Worm (Caenorhabditis elegans) whole organism, L2 larva: ENCODE measurements around the gene F35H8.4.

Experiments used
- C34F6.9 ChIP-seq: fragments of 150-350 bp; optimal IDR thresholded peaks from 2 replicates; lab custom pipeline; 2014; ENCODE audit warnings: missing biosample characterization, missing genetic modification characterization
- F13H6.1 ChIP-seq: sonication (generic microtip); optimal IDR thresholded peaks from 2 replicates; lab custom pipeline; 2016; ENCODE audit warnings: missing genetic modification characterization, missing compliant biosample characterization
- R02D3.7 ChIP-seq: fragments of 150-350 bp; optimal IDR thresholded peaks from 2 replicates; lab custom pipeline; 2014; ENCODE audit warnings: missing biosample characterization, missing genetic modification characterization
- Y55F3AM.14 ChIP-seq: fragments of 200-800 bp; sonication (Bioruptor generic); optimal IDR thresholded peaks from 2 replicates; lab custom pipeline; 2018; ENCODE audit warnings: mild to moderate bottlenecking, missing genetic modification characterization, missing compliant biosample characterization
- ZK546.5 ChIP-seq: sonication (generic microtip); optimal IDR thresholded peaks from 2 replicates; lab custom pipeline; 2017; ENCODE audit warnings: missing biosample characterization, missing genetic modification characterization
- alr-1 ChIP-seq: fragments of 150-350 bp; optimal IDR thresholded peaks from 2 replicates; lab custom pipeline; 2014; ENCODE audit warnings: missing biosample characterization, missing genetic modification characterization
- aly-2 ChIP-seq: fragments of 150-350 bp; optimal IDR thresholded peaks from 2 replicates; lab custom pipeline; 2014; ENCODE audit warnings: missing biosample characterization, missing genetic modification characterization
- ama-1 ChIP-seq: fragments of 150-350 bp; optimal IDR thresholded peaks from 2 replicates; lab custom pipeline; 2018; ENCODE audit warnings: inconsistent platforms
- blmp-1 ChIP-seq: sonication (generic microtip); optimal IDR thresholded peaks from 2 replicates; lab custom pipeline; 2017; ENCODE audit warnings: missing genetic modification characterization, mild to moderate bottlenecking, missing compliant biosample characterization, antibody characterized with exemption, moderate library complexity; ENCODE audit not compliant: insufficient read depth
- ceh-16 ChIP-seq: fragments of 150-350 bp; optimal IDR thresholded peaks from 2 replicates; lab custom pipeline; 2014; ENCODE audit warnings: missing biosample characterization, missing genetic modification characterization
- ceh-82 ChIP-seq: fragments of 150-350 bp; optimal IDR thresholded peaks from 2 replicates; lab custom pipeline; 2014; ENCODE audit warnings: missing biosample characterization, missing genetic modification characterization
- crh-2 ChIP-seq: sonication (generic microtip); optimal IDR thresholded peaks from 2 replicates; lab custom pipeline; 2017; ENCODE audit warnings: missing biosample characterization, missing genetic modification characterization
- dmd-4 ChIP-seq: sonication (generic microtip); optimal IDR thresholded peaks from 2 replicates; lab custom pipeline; 2017; ENCODE audit warnings: missing biosample characterization, missing genetic modification characterization
- egl-27 ChIP-seq: sonication (generic microtip); optimal IDR thresholded peaks from 3 replicates; lab custom pipeline; 2017; ENCODE audit warnings: missing biosample characterization, missing genetic modification reagents, missing genetic modification characterization
- elt-1 ChIP-seq: fragments of 150-350 bp; optimal IDR thresholded peaks from 2 replicates; lab custom pipeline; 2014; ENCODE audit warnings: missing biosample characterization, missing genetic modification characterization
- elt-3 ChIP-seq: sonication (generic microtip); optimal IDR thresholded peaks from 2 replicates; lab custom pipeline; 2017; ENCODE audit warnings: missing biosample characterization, missing genetic modification characterization
- fos-1 ChIP-seq: fragments of 150-350 bp; optimal IDR thresholded peaks from 2 replicates; lab custom pipeline; 2014; ENCODE audit warnings: missing biosample characterization, missing genetic modification characterization
- gmeb-1 ChIP-seq: fragments of 150-350 bp; optimal IDR thresholded peaks from 2 replicates; lab custom pipeline; 2014; ENCODE audit warnings: missing biosample characterization, missing genetic modification characterization
- lin-11 ChIP-seq: fragments of 150-350 bp; sonication (generic microtip); optimal IDR thresholded peaks from 2 replicates; lab custom pipeline; 2014; ENCODE audit warnings: missing biosample characterization, missing genetic modification characterization, inconsistent platforms, mixed read lengths
- lin-13 ChIP-seq: fragments of 150-350 bp; optimal IDR thresholded peaks from 2 replicates; lab custom pipeline; 2014; ENCODE audit warnings: missing biosample characterization, missing genetic modification reagents, missing genetic modification characterization
- lin-39 ChIP-seq: fragments of 150-350 bp; optimal IDR thresholded peaks from 2 replicates; lab custom pipeline; 2014; ENCODE audit warnings: missing biosample characterization, missing genetic modification reagents, missing genetic modification characterization
- lsy-2 ChIP-seq, 2 experiments: fragments of 150-350 bp in 1 of 2; sonication (generic microtip) in 1 of 2; optimal IDR thresholded peaks; 2 replicates each; lab custom pipeline; 2014 to 2017; ENCODE audit warnings: missing biosample characterization in 2 of 2, missing genetic modification characterization in 2 of 2
- mab-5 ChIP-seq: fragments of 150-350 bp; optimal IDR thresholded peaks from 2 replicates; lab custom pipeline; 2014; ENCODE audit warnings: missing biosample characterization, missing genetic modification characterization
- mbf-1 ChIP-seq: sonication (generic microtip); optimal IDR thresholded peaks from 2 replicates; lab custom pipeline; 2017; ENCODE audit warnings: missing biosample characterization, missing genetic modification characterization
- mdl-1 ChIP-seq, 2 experiments: fragments of 150-350 bp in 1 of 2; sonication (generic microtip) in 1 of 2; optimal IDR thresholded peaks; 2 replicates each; lab custom pipeline; 2017; ENCODE audit warnings: missing biosample characterization in 2 of 2, missing genetic modification characterization in 2 of 2
- nhr-10 ChIP-seq: sonication (generic microtip); optimal IDR thresholded peaks from 2 replicates; lab custom pipeline; 2017; ENCODE audit warnings: missing biosample characterization, missing genetic modification characterization
- nhr-11 ChIP-seq: fragments of 150-350 bp; optimal IDR thresholded peaks from 2 replicates; lab custom pipeline; 2014; ENCODE audit warnings: missing biosample characterization, missing genetic modification characterization
- nhr-12 ChIP-seq: fragments of 150-350 bp; optimal IDR thresholded peaks from 2 replicates; lab custom pipeline; 2014; ENCODE audit warnings: missing biosample characterization, missing genetic modification characterization
- nhr-129 ChIP-seq: fragments of 150-350 bp; optimal IDR thresholded peaks from 2 replicates; lab custom pipeline; 2014; ENCODE audit warnings: missing biosample characterization, missing genetic modification characterization
- nhr-21 ChIP-seq: fragments of 150-350 bp; optimal IDR thresholded peaks from 2 replicates; lab custom pipeline; 2014; ENCODE audit warnings: missing biosample characterization, missing genetic modification characterization
- nhr-23 ChIP-seq: fragments of 150-350 bp; optimal IDR thresholded peaks from 2 replicates; lab custom pipeline; 2014; ENCODE audit warnings: missing biosample characterization, missing genetic modification reagents, missing genetic modification characterization
- nhr-237 ChIP-seq: fragments of 150-350 bp; optimal IDR thresholded peaks from 2 replicates; lab custom pipeline; 2014; ENCODE audit warnings: missing biosample characterization, missing genetic modification characterization
- nhr-25 ChIP-seq: fragments of 150-350 bp; sonication (generic microtip); optimal IDR thresholded peaks from 3 replicates; lab custom pipeline; 2014; ENCODE audit warnings: missing biosample characterization, missing genetic modification characterization
- nhr-6 ChIP-seq: fragments of 150-350 bp; optimal IDR thresholded peaks from 2 replicates; lab custom pipeline; 2014; ENCODE audit warnings: missing biosample characterization, missing genetic modification characterization
- nhr-77 ChIP-seq: fragments of 150-350 bp; optimal IDR thresholded peaks from 2 replicates; lab custom pipeline; 2014; ENCODE audit warnings: missing biosample characterization, missing genetic modification characterization
- peb-1 ChIP-seq: fragments of 150-350 bp; optimal IDR thresholded peaks from 2 replicates; lab custom pipeline; 2014; ENCODE audit warnings: missing biosample characterization, missing genetic modification characterization
- sem-4 ChIP-seq: fragments of 150-350 bp; optimal IDR thresholded peaks from 2 replicates; lab custom pipeline; 2014; ENCODE audit warnings: missing biosample characterization, missing genetic modification reagents, missing genetic modification characterization
- skn-1 ChIP-seq: sonication (generic microtip); optimal IDR thresholded peaks from 2 replicates; lab custom pipeline; 2017; ENCODE audit warnings: missing biosample characterization, missing genetic modification characterization
- sma-3 ChIP-seq: sonication (generic microtip); optimal IDR thresholded peaks from 2 replicates; lab custom pipeline; 2016; ENCODE audit warnings: missing genetic modification reagents, missing genetic modification characterization, missing compliant biosample characterization
- sma-9 ChIP-seq, 2 experiments: fragments of 150-350 bp in 1 of 2; sonication (generic microtip) in 1 of 2; optimal IDR thresholded peaks; 2 replicates each; lab custom pipeline; 2014 to 2016; ENCODE audit warnings: missing genetic modification characterization in 2 of 2, mild to moderate bottlenecking in 1 of 2, missing biosample characterization in 1 of 2, missing compliant biosample characterization in 1 of 2, missing genetic modification reagents in 1 of 2, moderate library complexity in 1 of 2
- snpc-4 ChIP-seq: fragments of 150-350 bp; optimal IDR thresholded peaks from 2 replicates; lab custom pipeline; 2014; ENCODE audit warnings: missing biosample characterization, missing genetic modification characterization
- unc-39 ChIP-seq: fragments of 150-350 bp; optimal IDR thresholded peaks from 2 replicates; lab custom pipeline; 2014; ENCODE audit warnings: missing biosample characterization, missing genetic modification characterization
- unc-55 ChIP-seq: fragments of 150-350 bp; sonication (generic microtip); optimal IDR thresholded peaks from 3 replicates; lab custom pipeline; 2014; ENCODE audit warnings: missing biosample characterization, missing genetic modification reagents, missing genetic modification characterization
- unc-62 ChIP-seq: fragments of 150-350 bp; optimal IDR thresholded peaks from 2 replicates; lab custom pipeline; 2014; ENCODE audit warnings: missing biosample characterization, missing genetic modification reagents, missing genetic modification characterization
- zag-1 ChIP-seq: fragments of 150-350 bp; optimal IDR thresholded peaks from 2 replicates; lab custom pipeline; 2014; ENCODE audit warnings: missing biosample characterization, missing genetic modification characterization
- ztf-1 ChIP-seq: fragments of 200-800 bp; sonication (Bioruptor generic); conservative IDR thresholded peaks from 2 replicates; pipeline ENCODE4 v1.3.6; 2022; ENCODE audit warnings: missing genetic modification characterization, missing compliant biosample characterization
- ztf-11 ChIP-seq: sonication (generic microtip); optimal IDR thresholded peaks from 2 replicates; lab custom pipeline; 2017; ENCODE audit warnings: missing biosample characterization, missing genetic modification characterization
- ztf-4 ChIP-seq: fragments of 150-350 bp; optimal IDR thresholded peaks from 2 replicates; lab custom pipeline; 2014; ENCODE audit warnings: missing biosample characterization, missing genetic modification characterization

Gene F35H8.4

DNA sequence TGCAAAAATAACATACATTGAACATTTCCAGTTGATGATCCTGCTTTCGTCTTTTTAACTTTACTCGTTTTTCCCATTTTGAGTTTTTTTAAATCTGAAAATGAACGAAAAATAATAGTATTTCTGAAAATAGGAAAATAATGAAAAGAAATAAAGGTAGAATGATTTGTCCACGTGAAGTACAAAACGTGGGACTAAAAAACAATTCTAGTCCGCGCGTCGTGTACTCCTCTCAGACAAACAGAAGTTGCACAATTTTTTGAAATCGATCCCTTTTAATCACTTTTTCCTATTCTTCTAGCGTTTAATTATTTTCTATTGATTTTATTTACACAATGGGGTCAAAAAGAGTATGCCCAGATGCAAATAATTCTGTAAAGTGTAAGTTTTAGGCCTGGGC lies 31.2 kb upstream of the F35H8.4 start, which contains the start of the genes E02H1.1 and tag-124:
Gene E02H1.1 (minus strand): TSS at position 94 of the 400 bp plus-strand sequence.
Gene tag-124 (plus strand): TSS at position 222 of the 400 bp plus-strand sequence.
- TF ChIP-seq unc-39 (tag; lab: Kevin White, UChicago), result no peak
- TF ChIP-seq nhr-21 (tag; lab: Kevin White, UChicago), result peak; percentile 66
- TF ChIP-seq nhr-23 (tag; lab: Kevin White, UChicago), result no peak
- TF ChIP-seq dmd-4 (tag; lab: Kevin White, UChicago), result no peak
- TF ChIP-seq alr-1, result no peak
- no peak for TF ChIP-seq mbf-1
- no peak for TF ChIP-seq ztf-4
- no peak for TF ChIP-seq elt-3 (tag; lab: Kevin White, UChicago)
- no peak for TF ChIP-seq peb-1
- TF ChIP-seq ZK546.5 (tag; lab: Kevin White, UChicago), result no peak
- peak; percentile 67 to 89 for TF ChIP-seq lsy-2 (tag; optimal IDR thresholded peaks at IDR 0.05; lab: Kevin White, UChicago)
- peak; percentile 69 for TF ChIP-seq mab-5 (tag; lab: Kevin White, UChicago)
- peak; percentile 88 for TF ChIP-seq sma-3 (GFP tag; lab: Kevin White, UChicago)
- no peak for TF ChIP-seq mdl-1 (tag; optimal IDR thresholded peaks at IDR 0.05; lab: Kevin White, UChicago)
- TF ChIP-seq zag-1 (tag; lab: Kevin White, UChicago), result no peak
- TF ChIP-seq Y55F3AM.14 (GFP tag; lab: Kevin White, UChicago), result no peak
- no peak for TF ChIP-seq elt-1 (tag; lab: Kevin White, UChicago)
- no peak for TF ChIP-seq ztf-11
- TF ChIP-seq nhr-129 (tag; lab: Kevin White, UChicago), result peak; percentile 67
- no peak for TF ChIP-seq R02D3.7 (tag; lab: Kevin White, UChicago)
- no peak for TF ChIP-seq nhr-10 (tag; lab: Kevin White, UChicago)
- peak; percentile 49 for TF ChIP-seq snpc-4
- TF ChIP-seq unc-62 (GFP tag; lab: Kevin White, UChicago), result no peak
- no peak for TF ChIP-seq ceh-16
- peak; percentile 27 for TF ChIP-seq fos-1 (tag; lab: Kevin White, UChicago)
- TF ChIP-seq F13H6.1 (tag; lab: Kevin White, UChicago), result peak; percentile 75
- no peak for TF ChIP-seq ama-1 (lab: Kevin White, UChicago)
- TF ChIP-seq nhr-6 (tag; lab: Kevin White, UChicago), result peak; percentile 64
- TF ChIP-seq egl-27 (tag; lab: Kevin White, UChicago), result peak; percentile 38
- peak; percentile 66 for TF ChIP-seq sem-4 (tag; lab: Kevin White, UChicago)
- peak; percentile 81 for TF ChIP-seq C34F6.9 (tag; lab: Kevin White, UChicago)
- no peak for TF ChIP-seq nhr-237 (tag; lab: Kevin White, UChicago)
- no peak for TF ChIP-seq nhr-11 (tag; lab: Kevin White, UChicago)
- peak; percentile 92 for TF ChIP-seq sma-9 (GFP tag; optimal IDR thresholded peaks at IDR 0.05; lab: Kevin White, UChicago)
- TF ChIP-seq sma-9 (tag; optimal IDR thresholded peaks at IDR 0.05; lab: Kevin White, UChicago), result no peak
- peak; percentile 61 for TF ChIP-seq gmeb-1 (tag; lab: Kevin White, UChicago)
- TF ChIP-seq lin-13 (GFP tag; lab: Kevin White, UChicago), result peak; percentile 51
- no peak for TF ChIP-seq nhr-77
- peak; percentile 12 for TF ChIP-seq blmp-1 (tag; lab: Kevin White, UChicago)
- peak; percentile 72 for TF ChIP-seq crh-2 (tag; lab: Kevin White, UChicago)
- no peak for TF ChIP-seq ztf-1 (GFP tag; lab: Robert Waterston, UW)
- no peak for TF ChIP-seq nhr-12
- peak; percentile 89 for TF ChIP-seq unc-55 (GFP tag; lab: Kevin White, UChicago)
- TF ChIP-seq aly-2, result no peak
- no peak for TF ChIP-seq lin-39 (tag; lab: Kevin White, UChicago)
- TF ChIP-seq skn-1, result no peak
- TF ChIP-seq nhr-25 (tag; lab: Kevin White, UChicago), result peak; percentile 77
- TF ChIP-seq ceh-82 (tag; lab: Kevin White, UChicago), result no peak
- TF ChIP-seq lin-11 (tag; lab: Kevin White, UChicago), result no peak
- TF ChIP-seq, all 48 proteins: peak for 19
